Fruit fly (Drosophila melanogaster): ENCODE data around the gene raskol.

Gene raskol

dm6 chrX:17751658-17752057 is 41.7 kb downstream of the raskol start (continued):
- TF ChIP-seq trem (tag; optimal IDR thresholded peaks at IDR 0.05): peak; percentile 42
- TF ChIP-seq CG32532 (GFP tag; IDR thresholded peaks at IDR 0.05): peak; percentile 79
- TF ChIP-seq CG9876 (GFP tag; optimal IDR thresholded peaks at IDR 0.05): peak; percentile 69
- peak; percentile 13; the same call in 1 of the 3 replicates for TF ChIP-seq croc (GFP tag; conservative IDR thresholded peaks at IDR 0.05)
- peak; percentile 41 for TF ChIP-seq CG32772 (GFP tag; IDR thresholded peaks at IDR 0.05)
- peak; percentile 19 for TF ChIP-seq zen (tag; optimal IDR thresholded peaks at IDR 0.05)
- no peak for TF ChIP-seq CG34224 (GFP tag; IDR thresholded peaks at IDR 0.05; ENCODE audit: partially characterized antibody)
- TF ChIP-seq Mes4 (GFP tag; optimal IDR thresholded peaks at IDR 0.05): no peak
- peak; percentile 37; the same call in 1 of the 2 replicates for TF ChIP-seq CG14667 (GFP tag; IDR thresholded peaks at IDR 0.05)
- no peak for TF ChIP-seq CG32767 (GFP tag; IDR thresholded peaks at IDR 0.05)
- peak; percentile 56 for TF ChIP-seq CG17359 (tag; optimal IDR thresholded peaks at IDR 0.05)
- TF ChIP-seq insv (GFP tag; optimal IDR thresholded peaks at IDR 0.05): peak in 1 of 2 experiments; percentile 61
- no peak for TF ChIP-seq wor (GFP tag; IDR thresholded peaks at IDR 0.05)
- no peak for TF ChIP-seq bigmax (GFP tag; optimal IDR thresholded peaks at IDR 0.05)
- peak; percentile 75 for TF ChIP-seq CG10979 (tag; optimal IDR thresholded peaks at IDR 0.05)
- TF ChIP-seq Chrac-16 (GFP tag; optimal IDR thresholded peaks at IDR 0.05): peak; percentile 71
- TF ChIP-seq TFAM (GFP tag; optimal IDR thresholded peaks at IDR 0.05): no peak
- TF ChIP-seq Ptx1 (GFP tag; IDR thresholded peaks at IDR 0.05): peak; percentile 70
- no peak for TF ChIP-seq fd64A (GFP tag; optimal IDR thresholded peaks at IDR 0.05)
- TF ChIP-seq CG10267 (tag; optimal IDR thresholded peaks at IDR 0.05): peak; percentile 57
- TF ChIP-seq ind (GFP tag; optimal IDR thresholded peaks at IDR 0.05): peak; percentile 47
- TF ChIP-seq CG13424 (tag; optimal IDR thresholded peaks at IDR 0.05): peak; percentile 36
- peak; percentile 59 for TF ChIP-seq CG11247 (GFP tag; IDR thresholded peaks at IDR 0.05)
- no peak for TF ChIP-seq exex (tag; optimal IDR thresholded peaks at IDR 0.05)
- no peak for TF ChIP-seq CG16779 (GFP tag; IDR thresholded peaks at IDR 0.05)
- peak; percentile 30 for TF ChIP-seq CG12391 (tag; optimal IDR thresholded peaks at IDR 0.05)
- TF ChIP-seq Rfx (GFP tag; IDR thresholded peaks at IDR 0.05): peak; percentile 79
- TF ChIP-seq CG15514 (GFP tag; optimal IDR thresholded peaks at IDR 0.05): no peak
- peak; percentile 22 for TF ChIP-seq CG4820 (GFP tag; optimal IDR thresholded peaks at IDR 0.05)
- peak; percentile 56 for TF ChIP-seq HLH54F (GFP tag; optimal IDR thresholded peaks at IDR 0.05)
- TF ChIP-seq CG13624 (GFP tag; optimal IDR thresholded peaks at IDR 0.05): peak; percentile 38
- no peak for TF ChIP-seq CG11723 (GFP tag; optimal IDR thresholded peaks at IDR 0.05)
- TF ChIP-seq Dip3 (GFP tag; optimal IDR thresholded peaks at IDR 0.05): peak; percentile 50
- peak in 1 of 3 experiments; percentile 30 for TF ChIP-seq Stat92E (GFP tag; optimal IDR thresholded peaks at IDR 0.05)
- TF ChIP-seq scrt (GFP tag; optimal IDR thresholded peaks at IDR 0.05): no peak
- TF ChIP-seq CG4730 (GFP tag; IDR thresholded peaks at IDR 0.05): 0 out of 2 replicates have a peak, but pooled peaks have one; percentile 13
- TF ChIP-seq Dek (tag; optimal IDR thresholded peaks at IDR 0.05): peak; percentile 51
- TF ChIP-seq Gug (GFP tag; IDR thresholded peaks at IDR 0.05): 0 out of 4 replicates have a peak, but pooled peaks have one; percentile 20
- peak; percentile 75 for TF ChIP-seq CG9932 (GFP tag; IDR thresholded peaks at IDR 0.05)
- peak; percentile 52 for TF ChIP-seq CG16813 (GFP tag; IDR thresholded peaks at IDR 0.05; ENCODE audit: partially characterized antibody)
- TF ChIP-seq Pdp1 (GFP tag; optimal IDR thresholded peaks at IDR 0.05): peak; percentile 53 to 63
- TF ChIP-seq CG31441 (GFP tag; IDR thresholded peaks at IDR 0.05): 0 out of 2 replicates have a peak, but pooled peaks have one; percentile 21
- no peak for TF ChIP-seq CG17186 (GFP tag; optimal IDR thresholded peaks at IDR 0.05)
- TF ChIP-seq row (GFP tag; IDR thresholded peaks at IDR 0.05): 0 out of 3 replicates have a peak, but pooled peaks have one; percentile 13
- peak; percentile 58 for TF ChIP-seq CoRest (tag; optimal IDR thresholded peaks at IDR 0.05)
- TF ChIP-seq CG12942 (GFP tag; optimal IDR thresholded peaks at IDR 0.05): peak; percentile 33
- peak; percentile 73 for TF ChIP-seq HmgD (GFP tag; optimal IDR thresholded peaks at IDR 0.05)
- TF ChIP-seq Blimp-1 (GFP tag; optimal IDR thresholded peaks at IDR 0.05): peak; percentile 3
- TF ChIP-seq CG4424 (GFP tag; optimal IDR thresholded peaks at IDR 0.05): peak; percentile 44
- peak; percentile 43 for TF ChIP-seq her (GFP tag; optimal IDR thresholded peaks at IDR 0.05)
